Fruit fly (Drosophila melanogaster) whole organism: ENCODE results near the gene eag.

ENCODE experiments used
- CG8478 ChIP-seq: fragments of >200 bp; optimal IDR thresholded peaks from 2 replicates; lab custom pipeline; 2018; ENCODE audit warnings: inconsistent platforms
- Dll ChIP-seq: fragments of >200 bp; optimal IDR thresholded peaks from 2 replicates; lab custom pipeline; 2017
- EcR ChIP-seq, 2 experiments: fragments of >200 bp; optimal IDR thresholded peaks; 2 replicates each; lab custom pipeline; 2017; ENCODE audit warnings: missing biosample characterization in 2 of 2, missing genetic modification characterization in 2 of 2, missing genetic modification reagents in 2 of 2
- pan ChIP-seq: fragments of >200 bp; optimal IDR thresholded peaks from 2 replicates; lab custom pipeline; 2017
- psq ChIP-seq: fragments of >200 bp; optimal IDR thresholded peaks from 2 replicates; lab custom pipeline; 2017
- usp ChIP-seq: fragments of >200 bp; optimal IDR thresholded peaks from 2 replicates; lab custom pipeline; 2017; ENCODE audit warnings: missing biosample characterization, missing genetic modification characterization, mixed read lengths

- no peak for TF ChIP-seq pan (lab: Kevin White, UChicago)
- no peak for TF ChIP-seq EcR (GFP tag; optimal IDR thresholded peaks at IDR 0.05; lab: Kevin White, UChicago)
- TF ChIP-seq psq (lab: Kevin White, UChicago), result no peak
- no peak for TF ChIP-seq CG8478 (lab: Kevin White, UChicago)
- TF ChIP-seq Dll, result no peak
- TF ChIP-seq usp (GFP tag; lab: Kevin White, UChicago), result no peak
These were observed 41.5 kb upstream of the eag start, which contains the start of gene CG12398 for dm6 chrX:14913706-14914303.
